ENCODE assay signal across 1 fruit fly cellular context in genomic region chr2L:7436492-7437324, dm6.
A peak's percentile ranks its signal among the peaks of the same experiment; 100 is the strongest.
TF ChIP-seq lines count a peak whose summit lies in the region.

No protein-coding gene starts in this region.

TF ChIP-seq in whole organism, embryonic, 481 proteins besides CTCF, POLR2A, EP300 and RAD21 (continued from another document and continues in another):
- TF ChIP-seq CG10654 (GFP tag; optimal IDR thresholded peaks at IDR 0.05; lab: Kevin White, UChicago) (peak; percentile 69), CG7372 (GFP tag; IDR thresholded peaks at IDR 0.05; lab: Robert Waterston, UW) (peak; percentile 54; the same call in 1 of the 2 replicates), CG18619 (GFP tag; optimal IDR thresholded peaks at IDR 0.05; lab: Kevin White, UChicago) (peak; percentile 76), CG2116 (GFP tag; optimal IDR thresholded peaks at IDR 0.05; lab: Kevin White, UChicago) (peak; percentile 33), Sry-β (GFP tag; optimal IDR thresholded peaks at IDR 0.05; lab: Kevin White, UChicago) (no peak), Ets97D (GFP tag; optimal IDR thresholded peaks at IDR 0.05; lab: Kevin White, UChicago) (peak; percentile 19), twi (tag; optimal IDR thresholded peaks at IDR 0.05; lab: Kevin White, UChicago) (no peak), CG3995 (GFP tag; optimal IDR thresholded peaks at IDR 0.05; lab: Kevin White, UChicago) (no peak), CG4820 (GFP tag; optimal IDR thresholded peaks at IDR 0.05; lab: Kevin White, UChicago) (peak; percentile 40), CG8359 (GFP tag; optimal IDR thresholded peaks at IDR 0.05; lab: Kevin White, UChicago; ENCODE audit: borderline replicate concordance) (no peak), CG3847 (GFP tag; IDR thresholded peaks at IDR 0.05; lab: Robert Waterston, UW) (peak; percentile 71), tll (GFP tag; optimal IDR thresholded peaks at IDR 0.05; lab: Kevin White, UChicago) (no peak), CG15073 (GFP tag; optimal IDR thresholded peaks at IDR 0.05; lab: Kevin White, UChicago) (peak; percentile 21), D (optimal IDR thresholded peaks at IDR 0.05; lab: Kevin White, UChicago) (no peak), D (GFP tag; optimal IDR thresholded peaks at IDR 0.05; lab: Kevin White, UChicago) (no peak), E2f2 (GFP tag; IDR thresholded peaks at IDR 0.05; lab: Robert Waterston, UW) (peak; percentile 44; the same call in 1 of the 2 replicates), tin (GFP tag; optimal IDR thresholded peaks at IDR 0.05; lab: Kevin White, UChicago) (peak; percentile 56), CG7987 (GFP tag; optimal IDR thresholded peaks at IDR 0.05; lab: Kevin White, UChicago) (peak; percentile 87), Antp (GFP tag; optimal IDR thresholded peaks at IDR 0.05; lab: Kevin White, UChicago) (peak; percentile 56), jing (GFP tag; optimal IDR thresholded peaks at IDR 0.05; lab: Kevin White, UChicago) (no peak), Bdp1 (GFP tag; optimal IDR thresholded peaks at IDR 0.05; lab: Kevin White, UChicago) (peak; percentile 51), CG11696 (GFP tag; IDR thresholded peaks at IDR 0.05; lab: Robert Waterston, UW) (peak; percentile 66), amos (GFP tag; IDR thresholded peaks at IDR 0.05; lab: Robert Waterston, UW; ENCODE audit: partially characterized antibody) (no peak), BEAF-32 (GFP tag; optimal IDR thresholded peaks at IDR 0.05; lab: Kevin White, UChicago) (no peak), gem (tag; optimal IDR thresholded peaks at IDR 0.05; lab: Kevin White, UChicago) (peak; percentile 67), Aef1 (GFP tag; IDR thresholded peaks at IDR 0.05; lab: Robert Waterston, UW) (no peak; the same call in 2 of the 3 replicates), Dek (tag; optimal IDR thresholded peaks at IDR 0.05; lab: Kevin White, UChicago) (peak; percentile 81), tup (GFP tag; optimal IDR thresholded peaks at IDR 0.05; lab: Kevin White, UChicago) (peak; percentile 70), lov (optimal IDR thresholded peaks at IDR 0.05; lab: Kevin White, UChicago) (no peak), lov (GFP tag; IDR thresholded peaks at IDR 0.05; lab: Robert Waterston, UW) (peak; percentile 61; the same call in 1 of the 3 replicates), Ravus (GFP tag; IDR thresholded peaks at IDR 0.05; lab: Robert Waterston, UW) (no peak), CG1647 (GFP tag; optimal IDR thresholded peaks at IDR 0.05; lab: Kevin White, UChicago) (peak; percentile 83), usp (GFP tag; optimal IDR thresholded peaks at IDR 0.05; lab: Kevin White, UChicago) (no peak), CG11456 (GFP tag; IDR thresholded peaks at IDR 0.05; lab: Robert Waterston, UW) (peak; percentile 88), ken (GFP tag; IDR thresholded peaks at IDR 0.05; lab: Robert Waterston, UW) (no peak), CG7839 (tag; optimal IDR thresholded peaks at IDR 0.05; lab: Kevin White, UChicago) (peak; percentile 40), Taf1 (GFP tag; IDR thresholded peaks at IDR 0.05; lab: Robert Waterston, UW) (peak; percentile 59; the same call in 1 of the 2 replicates), ind (GFP tag; optimal IDR thresholded peaks at IDR 0.05; lab: Kevin White, UChicago) (peak; percentile 6), CG3407 (GFP tag; optimal IDR thresholded peaks at IDR 0.05; lab: Kevin White, UChicago) (peak; percentile 77), CHES-1-like (GFP tag; optimal IDR thresholded peaks at IDR 0.05; lab: Kevin White, UChicago) (peak; percentile 82), slou (GFP tag; optimal IDR thresholded peaks at IDR 0.05; lab: Kevin White, UChicago) (peak; percentile 72), ato (GFP tag; IDR thresholded peaks at IDR 0.05; lab: Robert Waterston, UW; ENCODE audit: partially characterized antibody) (no peak), CG14667 (GFP tag; IDR thresholded peaks at IDR 0.05; lab: Robert Waterston, UW) (no peak; the same call in 1 of the 2 replicates), Dp (GFP tag; optimal IDR thresholded peaks at IDR 0.05; lab: Kevin White, UChicago) (peak; percentile 19), trem (tag; optimal IDR thresholded peaks at IDR 0.05; lab: Kevin White, UChicago) (no peak), CG11723 (GFP tag; optimal IDR thresholded peaks at IDR 0.05; lab: Kevin White, UChicago) (peak; percentile 39), grau (tag; optimal IDR thresholded peaks at IDR 0.05; lab: Kevin White, UChicago) (peak; percentile 46), Optix (GFP tag; IDR thresholded peaks at IDR 0.05; lab: Robert Waterston, UW) (peak; percentile 53; the same call in 2 of the 3 replicates), az2 (GFP tag; optimal IDR thresholded peaks at IDR 0.05; lab: Kevin White, UChicago) (no peak), pita (GFP tag; optimal IDR thresholded peaks at IDR 0.05; lab: Kevin White, UChicago) (peak; percentile 26), CG14965 (GFP tag; optimal IDR thresholded peaks at IDR 0.05; lab: Kevin White, UChicago; ENCODE audit: borderline replicate concordance) (peak; percentile 58), CG30431 (GFP tag; optimal IDR thresholded peaks at IDR 0.05; lab: Kevin White, UChicago) (peak; percentile 36), fd3F (GFP tag; optimal IDR thresholded peaks at IDR 0.05; lab: Kevin White, UChicago) (peak; percentile 82), Myb (GFP tag; optimal IDR thresholded peaks at IDR 0.05; lab: Kevin White, UChicago) (peak; percentile 69), gsb-n (tag; optimal IDR thresholded peaks at IDR 0.05; lab: Kevin White, UChicago) (peak; percentile 4), CG9215 (GFP tag; IDR thresholded peaks at IDR 0.05; lab: Robert Waterston, UW) (peak; percentile 48), peb (GFP tag; IDR thresholded peaks at IDR 0.05; lab: Robert Waterston, UW) (no peak; the same call in 1 of the 2 replicates), pfk (GFP tag; optimal IDR thresholded peaks at IDR 0.05; lab: Kevin White, UChicago) (peak; percentile 47), CG7745 (tag; optimal IDR thresholded peaks at IDR 0.05; lab: Kevin White, UChicago) (no peak), tna (GFP tag; IDR thresholded peaks at IDR 0.05; lab: Robert Waterston, UW; ENCODE audit: partially characterized antibody) (no peak), CG5180 (GFP tag; optimal IDR thresholded peaks at IDR 0.05; lab: Kevin White, UChicago) (peak; percentile 67), lab (GFP tag; optimal IDR thresholded peaks at IDR 0.05; lab: Kevin White, UChicago) (peak; percentile 91), CG5245 (GFP tag; optimal IDR thresholded peaks at IDR 0.05; lab: Kevin White, UChicago) (peak; percentile 33), al (GFP tag; IDR thresholded peaks at IDR 0.05; lab: Robert Waterston, UW) (peak; percentile 34; the same call in 1 of the 2 replicates), CG33557 (GFP tag; optimal IDR thresholded peaks at IDR 0.05; lab: Kevin White, UChicago) (peak; percentile 35), sc (optimal IDR thresholded peaks at IDR 0.05; lab: Kevin White, UChicago) (no peak), sc (GFP tag; optimal IDR thresholded peaks at IDR 0.05; lab: Kevin White, UChicago) (peak; percentile 38), odd (GFP tag; optimal IDR thresholded peaks at IDR 0.05; lab: Kevin White, UChicago) (peak; percentile 41), CG12219 (GFP tag; optimal IDR thresholded peaks at IDR 0.05; lab: Kevin White, UChicago) (peak; percentile 47), Hmx (GFP tag; optimal IDR thresholded peaks at IDR 0.05; lab: Kevin White, UChicago) (no peak), bsh (GFP tag; optimal IDR thresholded peaks at IDR 0.05; lab: Kevin White, UChicago) (peak in 1 of 2 experiments; percentile 59), CG13123 (GFP tag; optimal IDR thresholded peaks at IDR 0.05; lab: Kevin White, UChicago) (peak; percentile 79), CG1603 (tag; optimal IDR thresholded peaks at IDR 0.05; lab: Kevin White, UChicago) (peak; percentile 67), trh (GFP tag; optimal IDR thresholded peaks at IDR 0.05; lab: Kevin White, UChicago) (peak; percentile 57), slp2 (GFP tag; optimal IDR thresholded peaks at IDR 0.05; lab: Kevin White, UChicago) (peak; percentile 54), lilli (GFP tag; optimal IDR thresholded peaks at IDR 0.05; lab: Kevin White, UChicago) (peak; percentile 48), br (optimal IDR thresholded peaks at IDR 0.05; lab: Kevin White, UChicago) (no peak), Atf6 (GFP tag; IDR thresholded peaks at IDR 0.05; lab: Robert Waterston, UW) (peak; percentile 89), sisA (GFP tag; IDR thresholded peaks at IDR 0.05; lab: Robert Waterston, UW) (peak; percentile 31; the same call in 1 of the 2 replicates), stc (GFP tag; IDR thresholded peaks at IDR 0.05; lab: Robert Waterston, UW) (peak; percentile 42; the same call in 1 of the 2 replicates), Adf1 (GFP tag; IDR thresholded peaks at IDR 0.05; lab: Robert Waterston, UW) (peak; percentile 39), CG18262 (tag; optimal IDR thresholded peaks at IDR 0.05; lab: Kevin White, UChicago) (peak; percentile 12), CG4360 (GFP tag; IDR thresholded peaks at IDR 0.05; lab: Robert Waterston, UW) (peak; percentile 40), HHEX (GFP tag; optimal IDR thresholded peaks at IDR 0.05; lab: Kevin White, UChicago) (peak; percentile 71), danr (GFP tag; IDR thresholded peaks at IDR 0.05; lab: Robert Waterston, UW) (peak; percentile 69; the same call in 1 of the 2 replicates), abd-A (tag; optimal IDR thresholded peaks at IDR 0.05; lab: Kevin White, UChicago) (no peak), jigr1 (GFP tag; IDR thresholded peaks at IDR 0.05; lab: Robert Waterston, UW) (no peak), CrebB (tag; optimal IDR thresholded peaks at IDR 0.05; lab: Kevin White, UChicago) (peak; percentile 82), Usf (GFP tag; optimal IDR thresholded peaks at IDR 0.05; lab: Kevin White, UChicago) (no peak), Ptx1 (GFP tag; IDR thresholded peaks at IDR 0.05; lab: Robert Waterston, UW) (peak; percentile 61), stwl (tag; optimal IDR thresholded peaks at IDR 0.05; lab: Kevin White, UChicago) (no peak), CG9817 (tag; optimal IDR thresholded peaks at IDR 0.05; lab: Kevin White, UChicago) (peak; percentile 71), ERR (GFP tag; optimal IDR thresholded peaks at IDR 0.05; lab: Kevin White, UChicago) (peak; percentile 70), Chrac-16 (GFP tag; optimal IDR thresholded peaks at IDR 0.05; lab: Kevin White, UChicago) (no peak), Nf-YB (GFP tag; optimal IDR thresholded peaks at IDR 0.05; lab: Kevin White, UChicago) (no peak), p53 (GFP tag; optimal IDR thresholded peaks at IDR 0.05; lab: Kevin White, UChicago) (peak; percentile 68), CG42726 (GFP tag; IDR thresholded peaks at IDR 0.05; lab: Robert Waterston, UW; ENCODE audit: partially characterized antibody) (no peak), CG10462 (GFP tag; optimal IDR thresholded peaks at IDR 0.05; lab: Kevin White, UChicago) (peak; percentile 41), CG7928 (GFP tag; optimal IDR thresholded peaks at IDR 0.05; lab: Kevin White, UChicago) (peak; percentile 41), CG4424 (GFP tag; optimal IDR thresholded peaks at IDR 0.05; lab: Kevin White, UChicago) (peak; percentile 45), Sox102F (GFP tag; optimal IDR thresholded peaks at IDR 0.05; lab: Kevin White, UChicago) (peak; percentile 71), mirr (GFP tag; optimal IDR thresholded peaks at IDR 0.05; lab: Kevin White, UChicago) (peak; percentile 94), Poxn (GFP tag; IDR thresholded peaks at IDR 0.05; lab: Robert Waterston, UW) (0 out of 2 replicates have a peak, but pooled peaks have one; percentile 26), Vsx1 (GFP tag; optimal IDR thresholded peaks at IDR 0.05; lab: Kevin White, UChicago) (peak; percentile 91), jumu (GFP tag; optimal IDR thresholded peaks at IDR 0.05; lab: Kevin White, UChicago) (peak; percentile 27), luna (GFP tag; optimal IDR thresholded peaks at IDR 0.05; lab: Kevin White, UChicago) (peak; percentile 34), CG8944 (GFP tag; optimal IDR thresholded peaks at IDR 0.05; lab: Kevin White, UChicago) (peak; percentile 78), maf-S (GFP tag; optimal IDR thresholded peaks at IDR 0.05; lab: Kevin White, UChicago) (peak; percentile 73), NK7.1 (GFP tag; optimal IDR thresholded peaks at IDR 0.05; lab: Kevin White, UChicago) (peak; percentile 57), repo (GFP tag; optimal IDR thresholded peaks at IDR 0.05; lab: Kevin White, UChicago) (peak; percentile 64), corto (GFP tag; optimal IDR thresholded peaks at IDR 0.05; lab: Kevin White, UChicago) (no peak), CG15011 (GFP tag; optimal IDR thresholded peaks at IDR 0.05; lab: Kevin White, UChicago) (peak; percentile 51), Rfx (GFP tag; IDR thresholded peaks at IDR 0.05; lab: Robert Waterston, UW) (peak; percentile 85), sr (GFP tag; IDR thresholded peaks at IDR 0.05; lab: Robert Waterston, UW) (peak; percentile 81), inv (GFP tag; IDR thresholded peaks at IDR 0.05; lab: Robert Waterston, UW; ENCODE audit: partially characterized antibody) (no peak), CG13287 (GFP tag; IDR thresholded peaks at IDR 0.05; lab: Robert Waterston, UW; ENCODE audit: partially characterized antibody) (no peak), Hr3 (GFP tag; optimal IDR thresholded peaks at IDR 0.05; lab: Kevin White, UChicago) (peak; percentile 60), CG12155 (GFP tag; optimal IDR thresholded peaks at IDR 0.05; lab: Kevin White, UChicago) (peak; percentile 56), sim (GFP tag; IDR thresholded peaks at IDR 0.05; lab: Robert Waterston, UW) (no peak), CG43689 (GFP tag; IDR thresholded peaks at IDR 0.05; lab: Robert Waterston, UW) (peak; percentile 80), HLHmδ (GFP tag; optimal IDR thresholded peaks at IDR 0.05; lab: Kevin White, UChicago) (no peak), gcm (GFP tag; optimal IDR thresholded peaks at IDR 0.05; lab: Kevin White, UChicago) (peak; percentile 39), Dll (GFP tag; IDR thresholded peaks at IDR 0.05; lab: Robert Waterston, UW; ENCODE audit: partially characterized antibody) (no peak), sima (GFP tag; optimal IDR thresholded peaks at IDR 0.05; lab: Kevin White, UChicago) (no peak), dati (GFP tag; IDR thresholded peaks at IDR 0.05; lab: Robert Waterston, UW) (no peak), bbx (GFP tag; IDR thresholded peaks at IDR 0.05; lab: Robert Waterston, UW; ENCODE audit: partially characterized antibody) (no peak), CG11560 (tag; IDR thresholded peaks at IDR 0.05; lab: Robert Waterston, UW) (no peak), Lim3 (GFP tag; IDR thresholded peaks at IDR 0.05; lab: Robert Waterston, UW) (no peak), ac (GFP tag; optimal IDR thresholded peaks at IDR 0.05; lab: Kevin White, UChicago) (no peak), ftz-f1 (GFP tag; optimal IDR thresholded peaks at IDR 0.05; lab: Kevin White, UChicago) (peak; percentile 80), schlank (tag; optimal IDR thresholded peaks at IDR 0.05; lab: Kevin White, UChicago) (peak; percentile 86)
